Worm (Caenorhabditis elegans) whole organism, early embryonic: ENCODE results near the gene ZK1236.9.

Experiments used
- F13C5.2 ChIP-seq: sonication (generic microtip); optimal IDR thresholded peaks from 2 replicates; lab custom pipeline; 2017; ENCODE audit warnings: mild to moderate bottlenecking, missing genetic modification characterization, inconsistent platforms, missing compliant biosample characterization
- ama-1 ChIP-seq: fragments of 150-350 bp; optimal IDR thresholded peaks from 2 replicates; lab custom pipeline; 2014
- ceh-13 ChIP-seq: fragments of 200-800 bp; sonication (Bioruptor generic); optimal IDR thresholded peaks from 2 replicates; lab custom pipeline; 2018; ENCODE audit warnings: mild to moderate bottlenecking, missing genetic modification characterization, missing compliant biosample characterization
- ceh-36 ChIP-seq: sonication (generic microtip); optimal IDR thresholded peaks from 2 replicates; lab custom pipeline; 2016; ENCODE audit warnings: missing genetic modification characterization, inconsistent platforms, missing compliant biosample characterization
- flt-1 ChIP-seq: fragments of 200-800 bp; sonication (Bioruptor generic); IDR thresholded peaks from 2 replicates; pipeline ENCODE4 v1.3.6; 2022; ENCODE audit warnings: missing genetic modification characterization, missing compliant biosample characterization
- hmbx-1 ChIP-seq: sonication (generic microtip); optimal IDR thresholded peaks from 2 replicates; lab custom pipeline; 2016; ENCODE audit warnings: mild to moderate bottlenecking, missing genetic modification characterization, missing compliant biosample characterization
- hmg-4 ChIP-seq: fragments of 200-800 bp; sonication (Bioruptor generic); optimal IDR thresholded peaks from 2 replicates; lab custom pipeline; 2018; ENCODE audit warnings: mild to moderate bottlenecking, missing genetic modification characterization, missing compliant biosample characterization
- hnd-1 ChIP-seq: sonication (generic microtip); optimal IDR thresholded peaks from 2 replicates; lab custom pipeline; 2016; ENCODE audit warnings: missing genetic modification characterization, missing compliant biosample characterization
- scrt-1 ChIP-seq: fragments of 200-800 bp; sonication (Bioruptor generic); IDR thresholded peaks from 2 replicates; pipeline ENCODE4 v1.3.6; 2022; ENCODE audit warnings: missing genetic modification characterization, missing compliant biosample characterization
- sea-1 ChIP-seq: fragments of 200-800 bp; sonication (Bioruptor generic); conservative IDR thresholded peaks from 2 replicates; pipeline ENCODE4 v1.3.6; 2022; ENCODE audit warnings: missing genetic modification characterization, missing compliant biosample characterization
- tbx-11 ChIP-seq: fragments of 200-800 bp; sonication (Bioruptor generic); IDR thresholded peaks from 2 replicates; pipeline ENCODE4 v1.3.6; 2022; ENCODE audit warnings: missing genetic modification characterization, missing compliant biosample characterization

DNA sequence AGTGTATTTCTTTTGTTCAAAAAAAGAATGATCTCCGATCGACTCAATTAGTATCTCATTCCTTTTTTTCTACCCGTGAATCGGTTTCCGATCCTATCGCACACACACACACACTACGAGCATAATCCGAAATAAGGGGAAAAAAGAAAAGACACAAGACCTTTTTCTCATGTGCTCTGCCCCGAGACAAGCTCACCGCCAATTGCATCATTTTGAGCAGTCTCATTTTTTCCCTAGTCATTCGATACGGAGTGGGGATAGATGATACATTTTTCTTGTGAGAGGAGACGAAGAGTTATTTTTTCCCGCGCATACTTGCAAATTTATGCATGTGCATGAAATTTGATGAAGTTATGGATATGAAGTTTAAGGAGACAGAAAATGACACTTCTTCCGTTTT lies 42.7 kb downstream of the ZK1236.9 start:
- TF ChIP-seq scrt-1 (GFP tag; lab: Robert Waterston, UW) (no peak), ceh-36 (no peak), ama-1 (lab: Kevin White, UChicago) (no peak), flt-1 (GFP tag; lab: Robert Waterston, UW) (no peak), F13C5.2 (no peak), ceh-13 (no peak), sea-1 (GFP tag; lab: Robert Waterston, UW) (no peak), tbx-11 (GFP tag; lab: Robert Waterston, UW) (no peak), hmbx-1 (no peak), hnd-1 (tag; lab: Kevin White, UChicago) (no peak), hmg-4 (GFP tag; lab: Kevin White, UChicago) (no peak)
